Worm (Caenorhabditis elegans) whole organism, L2 larva: ENCODE results near the gene str-207.

ENCODE experiments used
- ZK546.5 ChIP-seq: sonication (generic microtip); optimal IDR thresholded peaks from 2 replicates; lab custom pipeline; 2017; ENCODE audit warnings: missing biosample characterization, missing genetic modification characterization
- dmd-4 ChIP-seq: sonication (generic microtip); optimal IDR thresholded peaks from 2 replicates; lab custom pipeline; 2017; ENCODE audit warnings: missing biosample characterization, missing genetic modification characterization
- fos-1 ChIP-seq: fragments of 150-350 bp; optimal IDR thresholded peaks from 2 replicates; lab custom pipeline; 2014; ENCODE audit warnings: missing biosample characterization, missing genetic modification characterization
- lsy-2 ChIP-seq, 2 experiments: fragments of 150-350 bp in 1 of 2; sonication (generic microtip) in 1 of 2; optimal IDR thresholded peaks; 2 replicates each; lab custom pipeline; 2014 to 2017; ENCODE audit warnings: missing biosample characterization in 2 of 2, missing genetic modification characterization in 2 of 2
- nhr-12 ChIP-seq: fragments of 150-350 bp; optimal IDR thresholded peaks from 2 replicates; lab custom pipeline; 2014; ENCODE audit warnings: missing biosample characterization, missing genetic modification characterization
- nhr-237 ChIP-seq: fragments of 150-350 bp; optimal IDR thresholded peaks from 2 replicates; lab custom pipeline; 2014; ENCODE audit warnings: missing biosample characterization, missing genetic modification characterization
- zag-1 ChIP-seq: fragments of 150-350 bp; optimal IDR thresholded peaks from 2 replicates; lab custom pipeline; 2014; ENCODE audit warnings: missing biosample characterization, missing genetic modification characterization
- ztf-11 ChIP-seq: sonication (generic microtip); optimal IDR thresholded peaks from 2 replicates; lab custom pipeline; 2017; ENCODE audit warnings: missing biosample characterization, missing genetic modification characterization

DNA sequence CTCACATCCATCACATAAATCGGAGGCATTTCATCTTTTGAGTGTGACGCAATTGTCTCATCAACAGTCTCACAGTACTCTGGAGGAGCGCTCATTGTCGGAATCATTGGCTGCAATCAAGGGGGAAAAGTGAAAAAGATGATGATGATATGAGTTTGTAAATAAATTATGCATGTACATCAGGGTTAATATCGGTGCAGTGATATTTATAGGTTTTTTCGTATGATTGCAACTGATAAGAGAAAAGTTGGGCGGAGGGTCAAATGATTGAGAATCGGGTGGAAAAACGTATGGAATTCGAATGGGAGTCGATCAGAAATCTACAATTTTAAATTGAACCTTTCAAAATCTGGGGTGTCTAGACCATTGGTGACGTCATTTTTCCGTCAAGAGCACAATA, 36.7 kb upstream of the str-207 start, which contains the start of gene H23N18.6:
- TF ChIP-seq nhr-237 (no peak), ZK546.5 (tag; lab: Kevin White, UChicago) (no peak), zag-1 (tag; lab: Kevin White, UChicago) (no peak), fos-1 (tag; lab: Kevin White, UChicago) (peak; percentile 80), ztf-11 (tag; lab: Kevin White, UChicago) (no peak), nhr-12 (tag; lab: Kevin White, UChicago) (no peak), dmd-4 (tag; lab: Kevin White, UChicago) (no peak), lsy-2 (tag; optimal IDR thresholded peaks at IDR 0.05; lab: Kevin White, UChicago) (no peak)
